Fruit fly (Drosophila melanogaster) whole organism, embryonic: Measurements from ENCODE around the gene Tom40.
A peak's percentile ranks its signal among the peaks of the same experiment; 100 is the strongest.

ENCODE experiments used
- Aef1 ChIP-seq: fragments of 200-800 bp; sonication (Bioruptor generic); IDR thresholded peaks from 3 replicates; pipeline ENCODE4 v1.3.6; 2022; ENCODE audit warnings: missing biosample characterization, missing genetic modification characterization
- B-H2 ChIP-seq: fragments of 200-800 bp; sonication (Bioruptor generic); optimal IDR thresholded peaks from 2 replicates; lab custom pipeline; 2018; ENCODE audit warnings: missing biosample characterization, mild to moderate bottlenecking, missing genetic modification characterization
- CG10979 ChIP-seq: fragments of 200-800 bp; sonication (Bioruptor generic); optimal IDR thresholded peaks from 2 replicates; lab custom pipeline; 2018; ENCODE audit warnings: missing biosample characterization, mild to moderate bottlenecking, missing genetic modification characterization, moderate library complexity
- CG11504 ChIP-seq: fragments of 200-800 bp; sonication (Bioruptor generic); optimal IDR thresholded peaks from 3 replicates; lab custom pipeline; 2019; ENCODE audit warnings: missing biosample characterization, mild to moderate bottlenecking, missing genetic modification characterization, moderate library complexity
- CG11723 ChIP-seq: fragments of 200-800 bp; sonication (Bioruptor generic); optimal IDR thresholded peaks from 2 replicates; lab custom pipeline; 2017; ENCODE audit warnings: missing biosample characterization, mild to moderate bottlenecking, missing genetic modification characterization
- CG12391 ChIP-seq: fragments of 200-800 bp; sonication (Bioruptor generic); optimal IDR thresholded peaks from 3 replicates; lab custom pipeline; 2018; ENCODE audit warnings: missing biosample characterization, mild to moderate bottlenecking, missing genetic modification characterization, moderate library complexity
- CG14441 ChIP-seq: fragments of 200-800 bp; sonication (Bioruptor generic); IDR thresholded peaks from 2 replicates; pipeline ENCODE4 v1.3.6; 2022; ENCODE audit warnings: missing biosample characterization, missing genetic modification characterization
- CG15011 ChIP-seq: fragments of 200-800 bp; sonication (Bioruptor generic); optimal IDR thresholded peaks from 3 replicates; lab custom pipeline; 2018; ENCODE audit warnings: missing biosample characterization, mild to moderate bottlenecking, missing genetic modification characterization
- CG1529 ChIP-seq: fragments of 200-800 bp; sonication (Bioruptor generic); optimal IDR thresholded peaks from 3 replicates; lab custom pipeline; 2018; ENCODE audit warnings: missing biosample characterization, missing genetic modification characterization
- CG17328 ChIP-seq: fragments of 200-800 bp; sonication (Bioruptor generic); IDR thresholded peaks from 2 replicates; pipeline ENCODE4 v1.3.6; 2022; ENCODE audit warnings: missing biosample characterization, missing genetic modification characterization
- CG17802 ChIP-seq: fragments of 200-800 bp; sonication (Bioruptor generic); optimal IDR thresholded peaks from 2 replicates; lab custom pipeline; 2018; ENCODE audit warnings: missing biosample characterization, mild to moderate bottlenecking, missing genetic modification characterization, moderate library complexity
- CG2199 ChIP-seq: fragments of 200-800 bp; sonication (Bioruptor generic); IDR thresholded peaks from 3 replicates; pipeline ENCODE4 v1.3.6; 2022; ENCODE audit warnings: missing biosample characterization, missing genetic modification characterization
- CG30431 ChIP-seq: fragments of 200-800 bp; sonication (Bioruptor generic); optimal IDR thresholded peaks from 2 replicates; lab custom pipeline; 2017; ENCODE audit warnings: missing biosample characterization, missing genetic modification characterization
- CG6175 ChIP-seq: fragments of 200-800 bp; sonication (Bioruptor generic); IDR thresholded peaks from 3 replicates; pipeline ENCODE4 v1.3.6; 2022; ENCODE audit warnings: missing biosample characterization, missing genetic modification characterization
- CG7839 ChIP-seq: fragments of 200-800 bp; sonication (Bioruptor generic); optimal IDR thresholded peaks from 3 replicates; lab custom pipeline; 2018; ENCODE audit warnings: missing biosample characterization, mild to moderate bottlenecking, missing genetic modification characterization, moderate library complexity
- CG8765 ChIP-seq: fragments of 200-800 bp; sonication (Bioruptor generic); IDR thresholded peaks from 2 replicates; pipeline ENCODE4 v1.3.6; 2022; ENCODE audit warnings: missing biosample characterization, missing genetic modification characterization
- CG9215 ChIP-seq: fragments of 200-800 bp; sonication (Bioruptor generic); IDR thresholded peaks from 2 replicates; pipeline ENCODE4 v1.3.6; 2022; ENCODE audit warnings: missing biosample characterization, missing genetic modification characterization
- Chrac-16 ChIP-seq: fragments of 200-800 bp; sonication (Bioruptor generic); optimal IDR thresholded peaks from 3 replicates; lab custom pipeline; 2016; ENCODE audit warnings: missing biosample characterization, missing genetic modification characterization
- D19B ChIP-seq: fragments of 200-800 bp; sonication (Bioruptor generic); optimal IDR thresholded peaks from 2 replicates; lab custom pipeline; 2017; ENCODE audit warnings: missing biosample characterization, mild to moderate bottlenecking, missing genetic modification characterization
- Dip2 ChIP-seq: fragments of 200-800 bp; sonication (Bioruptor generic); IDR thresholded peaks from 2 replicates; pipeline ENCODE4 v1.3.6; 2022; ENCODE audit warnings: missing biosample characterization, missing genetic modification characterization
- E2f1 ChIP-seq: fragments of 200-800 bp; sonication (Bioruptor generic); IDR thresholded peaks from 2 replicates; pipeline ENCODE4 v1.3.6; 2022; ENCODE audit warnings: missing biosample characterization, missing genetic modification characterization
- E2f2 ChIP-seq: fragments of 200-800 bp; sonication (Bioruptor generic); IDR thresholded peaks from 2 replicates; pipeline ENCODE4 v1.3.6; 2022; ENCODE audit warnings: missing biosample characterization, missing genetic modification characterization
- HLHmδ ChIP-seq: fragments of 200-800 bp; sonication (Bioruptor generic); optimal IDR thresholded peaks from 2 replicates; lab custom pipeline; 2018; ENCODE audit warnings: missing biosample characterization, mild to moderate bottlenecking, missing genetic modification characterization, moderate library complexity
- Hey ChIP-seq: fragments of 200-800 bp; sonication (Bioruptor generic); optimal IDR thresholded peaks from 3 replicates; lab custom pipeline; 2018; ENCODE audit warnings: missing biosample characterization, mild to moderate bottlenecking, missing genetic modification characterization
- Lim3 ChIP-seq: fragments of 200-800 bp; sonication (Bioruptor generic); IDR thresholded peaks from 2 replicates; pipeline ENCODE4 v1.3.6; 2022; ENCODE audit warnings: missing biosample characterization, missing genetic modification characterization
- MTF-1 ChIP-seq: fragments of 200-800 bp; sonication (Bioruptor generic); optimal IDR thresholded peaks from 2 replicates; lab custom pipeline; 2018; ENCODE audit warnings: missing biosample characterization, mild to moderate bottlenecking, missing genetic modification characterization, borderline replicate concordance
- Max ChIP-seq: fragments of 200-800 bp; sonication (Bioruptor generic); optimal IDR thresholded peaks from 2 replicates; lab custom pipeline; 2016; ENCODE audit warnings: missing biosample characterization, mild to moderate bottlenecking, missing genetic modification characterization
- Mrtf ChIP-seq: fragments of 200-800 bp; sonication (Bioruptor generic); IDR thresholded peaks from 3 replicates; pipeline ENCODE4 v1.3.6; 2022; ENCODE audit warnings: missing biosample characterization, missing genetic modification characterization
- NC2α ChIP-seq: fragments of 200-800 bp; sonication (Bioruptor generic); optimal IDR thresholded peaks from 2 replicates; lab custom pipeline; 2016; ENCODE audit warnings: missing biosample characterization, missing genetic modification characterization
- Side ChIP-seq: fragments of 200-800 bp; sonication (Bioruptor generic); optimal IDR thresholded peaks from 2 replicates; lab custom pipeline; 2016; ENCODE audit warnings: missing biosample characterization, missing genetic modification characterization
- Sox100B ChIP-seq: fragments of 200-800 bp; sonication (Bioruptor generic); optimal IDR thresholded peaks from 3 replicates; lab custom pipeline; 2018; ENCODE audit warnings: missing biosample characterization, mild to moderate bottlenecking, missing genetic modification characterization
- Spps ChIP-seq: fragments of 200-800 bp; sonication (Bioruptor generic); optimal IDR thresholded peaks from 2 replicates; lab custom pipeline; 2018; ENCODE audit warnings: missing biosample characterization, mild to moderate bottlenecking, missing genetic modification characterization
- TFAM ChIP-seq: fragments of 200-800 bp; sonication (Bioruptor generic); optimal IDR thresholded peaks from 2 replicates; lab custom pipeline; 2017; ENCODE audit warnings: missing biosample characterization, missing genetic modification characterization, inconsistent platforms
- ase ChIP-seq: fragments of 200-800 bp; sonication (Bioruptor generic); IDR thresholded peaks from 3 replicates; pipeline ENCODE4 v1.3.6; 2022; ENCODE audit warnings: missing biosample characterization, missing genetic modification characterization
- bowl ChIP-seq: fragments of 200-800 bp; sonication (Bioruptor generic); IDR thresholded peaks from 2 replicates; pipeline ENCODE4 v1.3.6; 2022; ENCODE audit warnings: missing biosample characterization, missing genetic modification characterization
- br ChIP-seq: fragments of >200 bp; optimal IDR thresholded peaks from 2 replicates; lab custom pipeline; 2017
- bsh ChIP-seq, 2 experiments: fragments of 200-800 bp; sonication (Bioruptor generic); optimal IDR thresholded peaks; 2 replicates each; lab custom pipeline; 2017 to 2018; ENCODE audit warnings: mild to moderate bottlenecking in 2 of 2, missing biosample characterization in 2 of 2, missing genetic modification characterization in 2 of 2, moderate library complexity in 1 of 2
- cato ChIP-seq: fragments of 200-800 bp; sonication (Bioruptor generic); optimal IDR thresholded peaks from 2 replicates; lab custom pipeline; 2016; ENCODE audit warnings: missing biosample characterization, missing genetic modification characterization, borderline replicate concordance
- croc ChIP-seq: fragments of 200-800 bp; sonication (Bioruptor generic); conservative IDR thresholded peaks from 3 replicates; pipeline ENCODE4 v1.3.6; 2022; ENCODE audit warnings: missing biosample characterization, missing genetic modification characterization
- dimm ChIP-seq: fragments of 200-800 bp; sonication (Bioruptor generic); IDR thresholded peaks from 2 replicates; pipeline ENCODE4 v1.3.6; 2022; ENCODE audit warnings: missing biosample characterization, missing genetic modification characterization
- en ChIP-seq: fragments of 200-800 bp; sonication (Bioruptor generic); optimal IDR thresholded peaks from 2 replicates; lab custom pipeline; 2016; ENCODE audit warnings: missing biosample characterization, missing genetic modification characterization
- grn ChIP-seq: fragments of 200-800 bp; sonication (Bioruptor generic); optimal IDR thresholded peaks from 3 replicates; lab custom pipeline; 2017; ENCODE audit warnings: missing biosample characterization, missing genetic modification characterization
- kah ChIP-seq: fragments of 200-800 bp; sonication (Bioruptor generic); optimal IDR thresholded peaks from 2 replicates; lab custom pipeline; 2018; ENCODE audit warnings: missing biosample characterization, mild to moderate bottlenecking, missing genetic modification characterization
- kay ChIP-seq: fragments of 200-800 bp; sonication (Bioruptor generic); optimal IDR thresholded peaks from 2 replicates; lab custom pipeline; 2016; ENCODE audit warnings: missing biosample characterization, missing genetic modification characterization
- lov ChIP-seq, 2 experiments: fragments of 200-800 bp in 1 of 2; fragments of >200 bp in 1 of 2; sonication (Bioruptor generic) in 1 of 2; IDR thresholded peaks in 1 of 2; optimal IDR thresholded peaks in 1 of 2; 2 replicates in 1 of 2; 3 replicates in 1 of 2; pipeline versions ENCODE4 v1.3.6 to Lab custom; 2017 to 2022; ENCODE audit warnings: missing biosample characterization in 1 of 2, missing genetic modification characterization in 1 of 2
- nau ChIP-seq: fragments of 200-800 bp; sonication (Bioruptor generic); optimal IDR thresholded peaks from 3 replicates; lab custom pipeline; 2017; ENCODE audit warnings: missing biosample characterization, mild to moderate bottlenecking, missing genetic modification characterization, missing genetic modification reagents
- otp ChIP-seq: fragments of 200-800 bp; sonication (Bioruptor generic); IDR thresholded peaks from 3 replicates; pipeline ENCODE4, ENCODE4 v1.3.6; 2022; ENCODE audit warnings: missing biosample characterization, missing genetic modification characterization
- ro ChIP-seq: fragments of 200-800 bp; sonication (Bioruptor generic); IDR thresholded peaks from 2 replicates; pipeline ENCODE4 v1.3.6; 2022; ENCODE audit warnings: missing biosample characterization, missing genetic modification characterization
- salm ChIP-seq: fragments of 200-800 bp; sonication (Bioruptor generic); optimal IDR thresholded peaks from 2 replicates; lab custom pipeline; 2018; ENCODE audit warnings: missing biosample characterization, mild to moderate bottlenecking, missing genetic modification characterization
- seq ChIP-seq: fragments of 200-800 bp; sonication (Bioruptor generic); IDR thresholded peaks from 2 replicates; pipeline ENCODE4 v1.3.6; 2022; ENCODE audit warnings: missing biosample characterization, missing genetic modification characterization
- sna ChIP-seq: fragments of 200-800 bp; sonication (Bioruptor generic); IDR thresholded peaks from 2 replicates; pipeline ENCODE4 v1.3.6; 2022; ENCODE audit warnings: missing biosample characterization, missing genetic modification characterization; ENCODE audit not compliant: partially characterized antibody

Tom40 gene

dm6 chrX:7692740-7693064, 44.0 kb upstream of the Tom40 start (continued):
- TF ChIP-seq Dip2 (no peak), CG15011 (GFP tag; lab: Kevin White, UChicago) (peak; percentile 48), CG8765 (GFP tag; lab: Robert Waterston, UW) (no peak; the same call in 1 of the 2 replicates), seq (peak; percentile 57; the same call in 1 of the 2 replicates), dimm (GFP tag; lab: Robert Waterston, UW) (no peak), lov (optimal IDR thresholded peaks at IDR 0.05; lab: Kevin White, UChicago) (no peak), lov (GFP tag; IDR thresholded peaks at IDR 0.05; lab: Robert Waterston, UW) (0 out of 3 replicates have a peak, but pooled peaks have one; percentile 64), bsh (GFP tag; optimal IDR thresholded peaks at IDR 0.05; lab: Kevin White, UChicago) (peak in 1 of 2 experiments; percentile 80), E2f1 (GFP tag; lab: Robert Waterston, UW) (peak; percentile 67), en (GFP tag; lab: Kevin White, UChicago) (peak; percentile 33), Chrac-16 (GFP tag; lab: Kevin White, UChicago) (peak; percentile 61), Sox100B (peak; percentile 41), Side (GFP tag; lab: Kevin White, UChicago) (peak; percentile 72), CG12391 (tag; lab: Kevin White, UChicago) (peak; percentile 71), kay (GFP tag; lab: Kevin White, UChicago) (peak; percentile 29), kah (GFP tag; lab: Kevin White, UChicago) (no peak), CG9215 (peak; percentile 65), ro (GFP tag; lab: Robert Waterston, UW) (no peak), grn (GFP tag; lab: Kevin White, UChicago) (no peak), salm (tag; lab: Kevin White, UChicago) (peak; percentile 19), ase (peak; percentile 65; the same call in 2 of the 3 replicates), CG11504 (peak; percentile 72), Hey (tag; lab: Kevin White, UChicago) (no peak), CG7839 (tag; lab: Kevin White, UChicago) (peak; percentile 88), br (lab: Kevin White, UChicago) (no peak), NC2α (GFP tag; lab: Kevin White, UChicago) (no peak), D19B (GFP tag; lab: Kevin White, UChicago) (peak; percentile 8), MTF-1 (GFP tag; lab: Kevin White, UChicago) (no peak), TFAM (GFP tag; lab: Kevin White, UChicago) (no peak), CG6175 (GFP tag; lab: Robert Waterston, UW) (0 out of 3 replicates have a peak, but pooled peaks have one; percentile 42), Aef1 (GFP tag; lab: Robert Waterston, UW) (peak; percentile 73), E2f2 (GFP tag; lab: Robert Waterston, UW) (peak; percentile 49), CG10979 (tag; lab: Kevin White, UChicago) (peak; percentile 68), Max (GFP tag; lab: Kevin White, UChicago) (peak; percentile 21), B-H2 (GFP tag; lab: Kevin White, UChicago) (peak; percentile 42), CG11723 (peak; percentile 14), CG17328 (GFP tag; lab: Robert Waterston, UW) (peak; percentile 70), Spps (tag; lab: Kevin White, UChicago) (peak; percentile 14), otp (GFP tag; lab: Robert Waterston, UW) (peak; percentile 63), bowl (peak; percentile 48; the same call in 1 of the 2 replicates), sna (GFP tag; lab: Robert Waterston, UW) (no peak), CG2199 (0 out of 3 replicates have a peak, but pooled peaks have one; percentile 57), CG1529 (GFP tag; lab: Kevin White, UChicago) (peak; percentile 46), Lim3 (GFP tag; lab: Robert Waterston, UW) (no peak), CG14441 (peak; percentile 82), CG17802 (tag; lab: Kevin White, UChicago) (no peak), cato (GFP tag; lab: Kevin White, UChicago) (no peak), Mrtf (GFP tag; lab: Robert Waterston, UW) (peak; percentile 53; the same call in 1 of the 3 replicates), HLHmδ (GFP tag; lab: Kevin White, UChicago) (no peak), croc (no peak), nau (GFP tag; lab: Kevin White, UChicago) (peak; percentile 19), CG30431 (GFP tag; lab: Kevin White, UChicago) (no peak)
